Worm (Caenorhabditis elegans) whole organism, L3 larva: Measurements from ENCODE around the gene T26H5.10.
A peak's percentile ranks its signal among the peaks of the same experiment; 100 is the strongest.

Source experiments
- ZK546.5 ChIP-seq: sonication (generic microtip); optimal IDR thresholded peaks from 2 replicates; lab custom pipeline; 2017; ENCODE audit warnings: missing biosample characterization, missing genetic modification characterization
- aly-2 ChIP-seq: fragments of 150-350 bp; optimal IDR thresholded peaks from 2 replicates; lab custom pipeline; 2014; ENCODE audit warnings: missing biosample characterization, missing genetic modification characterization
- ceh-16 ChIP-seq: sonication (generic microtip); optimal IDR thresholded peaks from 2 replicates; lab custom pipeline; 2017; ENCODE audit warnings: missing biosample characterization, missing genetic modification characterization
- ceh-82 ChIP-seq: fragments of 150-350 bp; optimal IDR thresholded peaks from 2 replicates; lab custom pipeline; 2014; ENCODE audit warnings: missing biosample characterization, missing genetic modification characterization
- daf-12 ChIP-seq: fragments of 150-350 bp; optimal IDR thresholded peaks from 2 replicates; lab custom pipeline; 2014; ENCODE audit warnings: missing biosample characterization, missing genetic modification reagents, missing genetic modification characterization
- elt-2 ChIP-seq: sonication (generic microtip); optimal IDR thresholded peaks from 2 replicates; lab custom pipeline; 2016; ENCODE audit warnings: missing genetic modification reagents, mild to moderate bottlenecking, missing genetic modification characterization, missing compliant biosample characterization
- eor-1 ChIP-seq, 2 experiments: fragments of 150-350 bp; optimal IDR thresholded peaks; 2 replicates each; lab custom pipeline; 2014 to 2018; ENCODE audit warnings: missing biosample characterization in 2 of 2, missing genetic modification characterization in 2 of 2
- fkh-10 ChIP-seq: sonication (generic microtip); optimal IDR thresholded peaks from 2 replicates; lab custom pipeline; 2017; ENCODE audit warnings: missing biosample characterization, missing genetic modification reagents, missing genetic modification characterization
- fkh-2 ChIP-seq: fragments of 150-350 bp; optimal IDR thresholded peaks from 2 replicates; lab custom pipeline; 2014; ENCODE audit warnings: missing biosample characterization, missing genetic modification reagents, missing genetic modification characterization
- hmg-11 ChIP-seq: sonication (generic microtip); optimal IDR thresholded peaks from 2 replicates; lab custom pipeline; 2016; ENCODE audit warnings: missing genetic modification characterization, missing compliant biosample characterization
- jun-1 ChIP-seq: fragments of 150-350 bp; optimal IDR thresholded peaks from 2 replicates; lab custom pipeline; 2014; ENCODE audit warnings: missing biosample characterization, missing genetic modification reagents, missing genetic modification characterization
- lin-15B ChIP-seq: fragments of 150-350 bp; optimal IDR thresholded peaks from 2 replicates; lab custom pipeline; 2014; ENCODE audit warnings: missing biosample characterization, missing genetic modification characterization
- lin-39 ChIP-seq: fragments of 150-350 bp; optimal IDR thresholded peaks from 2 replicates; lab custom pipeline; 2018; ENCODE audit warnings: missing biosample characterization, missing genetic modification reagents, missing genetic modification characterization
- mml-1 ChIP-seq: fragments of 150-350 bp; sonication (generic microtip); optimal IDR thresholded peaks from 3 replicates; lab custom pipeline; 2014; ENCODE audit warnings: missing biosample characterization, missing genetic modification characterization
- nfya-1 ChIP-seq: sonication (generic microtip); optimal IDR thresholded peaks from 2 replicates; lab custom pipeline; 2017; ENCODE audit warnings: missing genetic modification characterization, mild to moderate bottlenecking, missing compliant biosample characterization, antibody characterized with exemption, moderate library complexity; ENCODE audit not compliant: insufficient read depth
- nhr-11 ChIP-seq: fragments of 150-350 bp; optimal IDR thresholded peaks from 2 replicates; lab custom pipeline; 2014; ENCODE audit warnings: missing biosample characterization, missing genetic modification characterization
- nhr-12 ChIP-seq: fragments of 150-350 bp; optimal IDR thresholded peaks from 2 replicates; lab custom pipeline; 2014; ENCODE audit warnings: missing biosample characterization, missing genetic modification characterization
- nhr-23 ChIP-seq: fragments of 150-350 bp; optimal IDR thresholded peaks from 2 replicates; lab custom pipeline; 2014; ENCODE audit warnings: missing biosample characterization, missing genetic modification reagents, missing genetic modification characterization
- nhr-237 ChIP-seq: fragments of 150-350 bp; optimal IDR thresholded peaks from 2 replicates; lab custom pipeline; 2014; ENCODE audit warnings: missing biosample characterization, missing genetic modification characterization
- nhr-25 ChIP-seq: sonication (generic microtip); optimal IDR thresholded peaks from 2 replicates; lab custom pipeline; 2017; ENCODE audit warnings: missing biosample characterization, missing genetic modification characterization
- nhr-28 ChIP-seq: fragments of 150-350 bp; optimal IDR thresholded peaks from 2 replicates; lab custom pipeline; 2014; ENCODE audit warnings: missing biosample characterization, missing genetic modification characterization
- nhr-43 ChIP-seq: sonication (generic microtip); optimal IDR thresholded peaks from 2 replicates; lab custom pipeline; 2016; ENCODE audit warnings: mild to moderate bottlenecking, missing genetic modification characterization, missing compliant biosample characterization; ENCODE audit not compliant: poor library complexity, severe bottlenecking
- nhr-77 ChIP-seq: fragments of 150-350 bp; optimal IDR thresholded peaks from 2 replicates; lab custom pipeline; 2014; ENCODE audit warnings: missing biosample characterization, missing genetic modification characterization
- pqm-1 ChIP-seq: fragments of 150-350 bp; optimal IDR thresholded peaks from 2 replicates; lab custom pipeline; 2017; ENCODE audit warnings: missing biosample characterization, missing genetic modification characterization, inconsistent platforms
- skn-1 ChIP-seq: fragments of 150-350 bp; optimal IDR thresholded peaks from 2 replicates; lab custom pipeline; 2014; ENCODE audit warnings: missing biosample characterization, missing genetic modification characterization
- snpc-4 ChIP-seq: fragments of 150-350 bp; optimal IDR thresholded peaks from 2 replicates; lab custom pipeline; 2014; ENCODE audit warnings: missing biosample characterization, missing genetic modification characterization
- tbx-2 ChIP-seq: sonication (generic microtip); optimal IDR thresholded peaks from 2 replicates; lab custom pipeline; 2016; ENCODE audit warnings: mild to moderate bottlenecking, missing genetic modification characterization, missing compliant biosample characterization
- unc-39 ChIP-seq: sonication (generic microtip); optimal IDR thresholded peaks from 4 replicates; lab custom pipeline; 2017; ENCODE audit warnings: missing biosample characterization, missing genetic modification characterization
- unc-62 ChIP-seq: fragments of 150-350 bp; sonication (generic microtip); optimal IDR thresholded peaks from 4 replicates; lab custom pipeline; 2014; ENCODE audit warnings: missing biosample characterization, missing genetic modification reagents, missing genetic modification characterization
- zag-1 ChIP-seq: fragments of 150-350 bp; optimal IDR thresholded peaks from 2 replicates; lab custom pipeline; 2014; ENCODE audit warnings: missing biosample characterization, missing genetic modification characterization
- ztf-11 ChIP-seq: fragments of 150-350 bp; optimal IDR thresholded peaks from 2 replicates; lab custom pipeline; 2014; ENCODE audit warnings: missing biosample characterization, missing genetic modification characterization

T26H5.10 gene

ce11 chrV:15465032-15465727 lies 21.6 kb upstream of the T26H5.10 start, which contains the start of gene pqn-71 (continued):
- TF ChIP-seq unc-62 (GFP tag; lab: Kevin White, UChicago) (no peak), mml-1 (no peak), jun-1 (peak; percentile 90), nhr-23 (tag; lab: Kevin White, UChicago) (peak; percentile 81), zag-1 (tag; lab: Kevin White, UChicago) (no peak), nfya-1 (tag; lab: Kevin White, UChicago) (no peak), ceh-82 (tag; lab: Kevin White, UChicago) (peak; percentile 40), nhr-12 (tag; lab: Kevin White, UChicago) (no peak), pqm-1 (peak; percentile 68), daf-12 (no peak)

- TF ChIP-seq snpc-4 (no peak), ztf-11 (tag; lab: Kevin White, UChicago) (no peak), ceh-82 (tag; lab: Kevin White, UChicago) (no peak), nhr-23 (tag; lab: Kevin White, UChicago) (no peak), nhr-237 (no peak), ZK546.5 (no peak), jun-1 (no peak), nhr-43 (tag; lab: Kevin White, UChicago) (no peak), fkh-2 (tag; lab: Kevin White, UChicago) (no peak), lin-39 (no peak), mml-1 (no peak), nhr-28 (tag; lab: Kevin White, UChicago) (no peak), lin-15B (tag; lab: Kevin White, UChicago) (no peak), aly-2 (tag; lab: Kevin White, UChicago) (no peak), skn-1 (tag; lab: Kevin White, UChicago) (no peak), unc-39 (tag; lab: Kevin White, UChicago) (no peak), nhr-11 (tag; lab: Kevin White, UChicago) (no peak), nhr-77 (no peak)
Measured at ce11 chrV:15464402-15464801, 20.8 kb upstream of the T26H5.10 start, which contains the start of gene rocf-1. TSS of gene rocf-1 (minus strand) at chrV:15464502.

DNA sequence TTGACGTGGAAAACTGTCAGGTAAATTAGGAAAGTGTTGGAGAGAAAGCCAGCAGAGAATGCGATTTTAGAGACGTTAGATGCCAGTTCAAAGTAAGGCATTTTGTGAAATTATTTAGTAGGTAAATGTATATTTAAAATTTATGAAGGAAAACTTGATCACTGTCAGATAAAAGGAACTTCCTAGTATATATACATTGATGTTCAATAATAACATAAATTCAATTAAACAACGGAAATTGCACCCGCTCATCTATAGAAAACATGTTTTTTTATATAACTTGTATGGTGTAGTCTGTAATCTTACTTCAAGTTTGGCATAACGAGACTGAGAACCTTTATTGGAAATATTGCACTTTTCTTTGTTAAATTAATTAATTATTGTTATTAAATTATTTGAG lies 15.5 kb upstream of the T26H5.10 start, which contains the start of gene str-71:
Gene str-71 (minus strand): TSS at position 101 of the 400 bp plus-strand sequence.
- TF ChIP-seq unc-39 (tag; lab: Kevin White, UChicago), result no peak
- TF ChIP-seq mml-1, result no peak
- no peak for TF ChIP-seq zag-1 (tag; lab: Kevin White, UChicago)
- TF ChIP-seq nfya-1 (tag; lab: Kevin White, UChicago), result no peak

DNA sequence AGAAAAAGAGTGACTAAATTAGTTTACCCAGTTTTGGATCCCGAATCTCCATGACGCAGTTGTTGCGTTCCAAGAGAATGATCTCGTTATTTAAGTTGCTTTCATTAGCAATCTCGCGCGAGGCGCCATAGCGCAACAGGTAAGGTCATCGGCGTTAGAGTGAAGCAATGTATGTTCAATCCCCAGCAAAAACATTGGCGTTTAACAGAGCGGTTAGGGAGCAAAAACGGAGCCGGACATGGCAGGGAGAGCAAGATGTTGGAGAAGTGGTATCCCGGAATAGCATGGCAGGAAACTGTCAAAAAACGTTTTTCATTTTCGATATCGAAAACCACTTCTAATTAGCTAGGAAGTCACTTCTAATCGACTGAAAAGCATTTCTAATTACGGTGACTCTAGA lies 10.7 kb upstream of the T26H5.10 start:
- TF ChIP-seq hmg-11 (tag; lab: Kevin White, UChicago), result no peak
- TF ChIP-seq nhr-43 (tag; lab: Kevin White, UChicago), result peak; percentile 31

DNA sequence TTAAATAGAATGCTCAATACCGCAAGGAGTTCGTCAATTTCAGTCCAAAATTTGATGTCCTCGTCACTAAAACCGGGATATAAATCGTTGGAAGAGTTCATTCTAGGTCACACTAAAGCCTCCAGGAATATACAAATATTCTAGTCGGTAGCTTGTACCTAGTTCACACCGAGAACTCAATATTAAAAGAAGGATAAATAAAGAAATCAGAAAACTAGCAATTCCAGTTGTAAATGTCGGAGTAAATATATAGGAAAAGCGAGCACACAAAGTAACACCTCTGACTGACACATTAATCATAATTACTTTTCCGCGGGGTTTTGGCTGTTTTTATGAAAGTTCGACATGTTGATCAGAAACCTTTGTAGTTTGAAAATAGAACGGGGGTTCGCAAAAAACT lies 7.8 kb upstream of the T26H5.10 start, which contains the start of gene srw-33:
Gene srw-33 (minus strand): TSS at position 101 of the 400 bp plus-strand sequence.
- TF ChIP-seq nhr-11 (tag; lab: Kevin White, UChicago) (no peak), lin-39 (no peak), fkh-10 (no peak), ceh-16 (tag; lab: Kevin White, UChicago) (no peak), nhr-77 (no peak), tbx-2 (tag; lab: Kevin White, UChicago) (no peak), nhr-25 (tag; lab: Kevin White, UChicago) (no peak), eor-1 (tag; optimal IDR thresholded peaks at IDR 0.05; lab: Kevin White, UChicago) (no peak), aly-2 (tag; lab: Kevin White, UChicago) (no peak), elt-2 (tag; lab: Kevin White, UChicago) (no peak), nhr-237 (no peak)

- TF ChIP-seq elt-2 (tag; lab: Kevin White, UChicago) (peak; percentile 40), eor-1 (tag; optimal IDR thresholded peaks at IDR 0.05; lab: Kevin White, UChicago) (no peak)
Measured at ce11 chrV:15448865-15449264, 5.3 kb upstream of the T26H5.10 start, which contains the start of gene T26H5.14. TSS of gene T26H5.14 (plus strand) at chrV:15449165.
